Fruit fly (Drosophila melanogaster) whole organism, pupa: ENCODE data around the gene Fatp1.

ENCODE experiments used
- CG10348 ChIP-seq: fragments of 200-800 bp; sonication (Bioruptor generic); IDR thresholded peaks from 2 replicates; pipeline ENCODE4 v1.3.6; 2022; ENCODE audit warnings: missing biosample characterization, missing genetic modification characterization
- CG12605 ChIP-seq: fragments of 200-800 bp; sonication (Bioruptor generic); IDR thresholded peaks from 2 replicates; pipeline ENCODE4 v1.3.6; 2022; ENCODE audit warnings: missing biosample characterization, missing genetic modification characterization
- CG13204 ChIP-seq: fragments of 200-800 bp; sonication (Bioruptor generic); optimal IDR thresholded peaks from 2 replicates; lab custom pipeline; 2018; ENCODE audit warnings: missing biosample characterization, mild to moderate bottlenecking, missing genetic modification characterization, moderate library complexity
- CG14655 ChIP-seq: fragments of 200-800 bp; sonication (Bioruptor generic); optimal IDR thresholded peaks from 3 replicates; lab custom pipeline; 2017; ENCODE audit warnings: mild to moderate bottlenecking, missing biosample characterization, missing genetic modification reagents, missing genetic modification characterization
- CG15710 ChIP-seq: fragments of 200-800 bp; sonication (Bioruptor generic); optimal IDR thresholded peaks from 2 replicates; lab custom pipeline; 2018; ENCODE audit warnings: missing biosample characterization, mild to moderate bottlenecking, missing genetic modification characterization, moderate library complexity
- CG17806 ChIP-seq: fragments of 200-800 bp; sonication (Bioruptor generic); optimal IDR thresholded peaks from 2 replicates; lab custom pipeline; 2018; ENCODE audit warnings: missing biosample characterization, mild to moderate bottlenecking, missing genetic modification characterization, moderate library complexity
- CG32121 ChIP-seq: fragments of 200-800 bp; sonication (Bioruptor generic); IDR thresholded peaks from 2 replicates; pipeline ENCODE4 v1.3.6; 2022; ENCODE audit warnings: missing biosample characterization, missing genetic modification characterization
- CG34367 ChIP-seq: fragments of 200-800 bp; sonication (Bioruptor generic); optimal IDR thresholded peaks from 2 replicates; lab custom pipeline; 2018; ENCODE audit warnings: missing biosample characterization, mild to moderate bottlenecking, missing genetic modification characterization
- CG4496 ChIP-seq: fragments of 200-800 bp; sonication (Bioruptor generic); IDR thresholded peaks from 3 replicates; pipeline ENCODE4 v1.3.6; 2022; ENCODE audit warnings: missing biosample characterization, missing genetic modification characterization
- CG8159 ChIP-seq: fragments of 200-800 bp; sonication (Bioruptor generic); optimal IDR thresholded peaks from 3 replicates; lab custom pipeline; 2018; ENCODE audit warnings: missing biosample characterization, mild to moderate bottlenecking, missing genetic modification characterization, moderate library complexity
- CG8301 ChIP-seq: fragments of 200-800 bp; sonication (Bioruptor generic); optimal IDR thresholded peaks from 2 replicates; lab custom pipeline; 2018; ENCODE audit warnings: missing biosample characterization, mild to moderate bottlenecking, missing genetic modification characterization
- CG9948 ChIP-seq: fragments of 200-800 bp; sonication (Bioruptor generic); optimal IDR thresholded peaks from 2 replicates; lab custom pipeline; 2018; ENCODE audit warnings: missing biosample characterization, mild to moderate bottlenecking, missing genetic modification characterization, moderate library complexity
- D1 ChIP-seq: fragments of 200-800 bp; sonication (Bioruptor generic); optimal IDR thresholded peaks from 2 replicates; lab custom pipeline; 2018; ENCODE audit warnings: missing biosample characterization, mild to moderate bottlenecking, missing genetic modification characterization, moderate library complexity
- EcR ChIP-seq: fragments of 200-800 bp; sonication (Bioruptor generic); optimal IDR thresholded peaks from 3 replicates; lab custom pipeline; 2019; ENCODE audit warnings: missing biosample characterization, missing genetic modification characterization, mild to moderate bottlenecking, moderate library complexity, missing genetic modification reagents
- Ets98B ChIP-seq: fragments of 200-800 bp; sonication (Bioruptor generic); IDR thresholded peaks from 2 replicates; pipeline ENCODE4 v1.3.6; 2022; ENCODE audit warnings: missing biosample characterization, missing genetic modification characterization
- Pif1A ChIP-seq: fragments of 200-800 bp; sonication (Bioruptor generic); optimal IDR thresholded peaks from 3 replicates; lab custom pipeline; 2016; ENCODE audit warnings: missing biosample characterization, missing genetic modification characterization
- Pif1B ChIP-seq: fragments of 200-800 bp; sonication (Bioruptor generic); optimal IDR thresholded peaks from 3 replicates; lab custom pipeline; 2016; ENCODE audit warnings: missing biosample characterization, missing genetic modification characterization
- Snoo ChIP-seq: fragments of 200-800 bp; sonication (Bioruptor generic); optimal IDR thresholded peaks from 3 replicates; lab custom pipeline; 2017; ENCODE audit warnings: missing biosample characterization, mild to moderate bottlenecking, missing genetic modification characterization, inconsistent platforms
- fd96Ca ChIP-seq: fragments of 200-800 bp; sonication (Bioruptor generic); IDR thresholded peaks from 3 replicates; pipeline ENCODE4 v1.3.6; 2022; ENCODE audit warnings: missing biosample characterization, missing genetic modification characterization
- gl ChIP-seq: fragments of 200-800 bp; sonication (Bioruptor generic); optimal IDR thresholded peaks from 2 replicates; lab custom pipeline; 2018; ENCODE audit warnings: missing biosample characterization, mild to moderate bottlenecking, missing genetic modification characterization
- rn ChIP-seq: fragments of 200-800 bp; sonication (Bioruptor generic); IDR thresholded peaks from 2 replicates; pipeline ENCODE4 v1.3.6; 2022; ENCODE audit warnings: missing biosample characterization, missing genetic modification characterization

Gene Fatp1

dm6 chr2L:10500309-10500974 is 16.6 kb downstream of the Fatp1 start:
- TF ChIP-seq CG15710 (tag; lab: Kevin White, UChicago) (no peak), CG9948 (tag; lab: Kevin White, UChicago) (no peak), CG12605 (GFP tag; lab: Robert Waterston, UW) (no peak), CG14655 (GFP tag; lab: Kevin White, UChicago) (no peak), CG8301 (tag; lab: Kevin White, UChicago) (no peak)

dm6 chr2L:10499608-10500007 is 17.4 kb downstream of the Fatp1 start:
- TF ChIP-seq Snoo (tag; lab: Kevin White, UChicago): no peak
- TF ChIP-seq D1 (tag; lab: Kevin White, UChicago): no peak
- no peak for TF ChIP-seq CG8301 (tag; lab: Kevin White, UChicago)
- no peak for TF ChIP-seq rn (GFP tag; lab: Robert Waterston, UW)
- TF ChIP-seq Pif1B (GFP tag; lab: Kevin White, UChicago): no peak
- no peak for TF ChIP-seq CG15710 (tag; lab: Kevin White, UChicago)
- no peak for TF ChIP-seq CG12605 (GFP tag; lab: Robert Waterston, UW)
- no peak for TF ChIP-seq EcR (GFP tag; lab: Kevin White, UChicago)
- no peak for TF ChIP-seq CG10348 (GFP tag; lab: Robert Waterston, UW)
- no peak for TF ChIP-seq Pif1A (GFP tag; lab: Kevin White, UChicago)
- TF ChIP-seq CG8159: no peak
- no peak for TF ChIP-seq CG17806 (tag; lab: Kevin White, UChicago)
- no peak for TF ChIP-seq CG9948 (tag; lab: Kevin White, UChicago)
- no peak for TF ChIP-seq CG13204 (GFP tag; lab: Kevin White, UChicago)
- TF ChIP-seq CG14655 (GFP tag; lab: Kevin White, UChicago): no peak
- no peak for TF ChIP-seq CG32121
- TF ChIP-seq CG4496 (GFP tag; lab: Robert Waterston, UW): no peak
- TF ChIP-seq CG34367 (tag; lab: Kevin White, UChicago): no peak
- no peak for TF ChIP-seq Ets98B (GFP tag; lab: Robert Waterston, UW)
- no peak for TF ChIP-seq fd96Ca
- TF ChIP-seq, all 21 proteins: peak for 0

- no peak for TF ChIP-seq CG4496 (GFP tag; lab: Robert Waterston, UW)
- TF ChIP-seq fd96Ca: no peak
- no peak for TF ChIP-seq Snoo (tag; lab: Kevin White, UChicago)
- TF ChIP-seq CG15710 (tag; lab: Kevin White, UChicago): no peak
- TF ChIP-seq Ets98B (GFP tag; lab: Robert Waterston, UW): no peak
- no peak for TF ChIP-seq CG8301 (tag; lab: Kevin White, UChicago)
- TF ChIP-seq CG17806 (tag; lab: Kevin White, UChicago): no peak
- TF ChIP-seq gl: no peak
- no peak for TF ChIP-seq Pif1B (GFP tag; lab: Kevin White, UChicago)
- no peak for TF ChIP-seq CG9948 (tag; lab: Kevin White, UChicago)
- no peak for TF ChIP-seq D1 (tag; lab: Kevin White, UChicago)
- no peak for TF ChIP-seq EcR (GFP tag; lab: Kevin White, UChicago)
- TF ChIP-seq Pif1A (GFP tag; lab: Kevin White, UChicago): no peak
- no peak for TF ChIP-seq CG32121
- TF ChIP-seq CG8159: no peak
- TF ChIP-seq CG12605 (GFP tag; lab: Robert Waterston, UW): no peak
- TF ChIP-seq CG14655 (GFP tag; lab: Kevin White, UChicago): no peak
- no peak for TF ChIP-seq CG10348 (GFP tag; lab: Robert Waterston, UW)
These were observed 19.8 kb downstream of the Fatp1 start for dm6 chr2L:10497106-10497800.

DNA sequence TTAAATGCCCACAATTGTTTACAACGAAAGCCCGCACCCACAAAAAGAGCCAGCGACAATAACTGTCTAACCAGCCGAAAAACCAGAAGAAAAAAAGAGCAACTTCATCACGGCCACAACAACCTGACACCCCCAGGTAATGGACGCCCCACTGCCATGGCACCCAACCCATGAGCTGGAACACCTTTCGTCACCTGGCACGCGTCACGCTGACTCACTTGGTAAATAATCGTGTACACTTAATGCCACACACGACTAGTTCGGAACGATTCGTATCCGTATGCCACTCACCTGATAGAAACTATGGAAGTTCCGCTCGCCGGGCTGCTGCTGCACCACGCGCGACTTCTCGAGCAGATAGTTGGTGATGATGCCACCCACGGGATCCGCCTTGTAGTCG is 20.7 kb downstream of the Fatp1 start:
- TF ChIP-seq CG12605 (GFP tag; lab: Robert Waterston, UW): no peak
- no peak for TF ChIP-seq CG15710 (tag; lab: Kevin White, UChicago)
- TF ChIP-seq CG32121: no peak
- no peak for TF ChIP-seq EcR (GFP tag; lab: Kevin White, UChicago)

dm6 chr2L:10495495-10495894 is 21.5 kb downstream of the Fatp1 start:
- TF ChIP-seq CG13204 (GFP tag; lab: Kevin White, UChicago) (no peak), CG8301 (tag; lab: Kevin White, UChicago) (no peak), rn (GFP tag; lab: Robert Waterston, UW) (no peak), gl (no peak), CG34367 (tag; lab: Kevin White, UChicago) (no peak), Ets98B (GFP tag; lab: Robert Waterston, UW) (no peak), CG14655 (GFP tag; lab: Kevin White, UChicago) (no peak), CG15710 (tag; lab: Kevin White, UChicago) (no peak)
- TF ChIP-seq, all 21 proteins: peak for 0

DNA sequence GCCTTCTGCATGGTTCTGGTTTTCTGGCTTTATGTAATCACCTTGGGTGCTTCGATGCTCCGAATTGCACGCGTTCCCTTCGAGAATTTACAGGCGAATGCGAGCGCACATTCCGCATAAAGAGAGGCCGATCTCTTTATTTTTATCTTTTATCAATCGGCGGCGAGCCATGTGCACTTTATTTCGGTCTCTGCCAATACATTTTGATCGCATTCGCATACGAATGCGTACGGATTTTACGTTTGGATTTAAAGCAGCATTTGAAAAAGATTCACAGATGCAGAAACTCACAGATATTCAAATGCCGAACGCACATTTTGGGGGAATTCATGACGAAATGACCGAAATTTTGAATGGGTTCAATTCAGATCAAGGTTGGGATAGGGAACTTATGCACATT is 25.7 kb downstream of the Fatp1 start, which contains the start of gene CG13144:
Gene CG13144 (minus strand): TSS at position 101 of the 400 bp plus-strand sequence.
- TF ChIP-seq rn (GFP tag; lab: Robert Waterston, UW) (no peak), fd96Ca (no peak), CG32121 (no peak), CG9948 (tag; lab: Kevin White, UChicago) (no peak), gl (no peak), CG4496 (GFP tag; lab: Robert Waterston, UW) (no peak), D1 (tag; lab: Kevin White, UChicago) (no peak), CG10348 (GFP tag; lab: Robert Waterston, UW) (no peak)
